Worm (Caenorhabditis elegans) whole organism, young adult: ENCODE measurements around the gene clec-261.

Experiments
- F22D6.2 ChIP-seq: sonication (generic microtip); optimal IDR thresholded peaks from 2 replicates; lab custom pipeline; 2016; ENCODE audit warnings: mild to moderate bottlenecking, missing genetic modification characterization, missing compliant biosample characterization
- F57C9.4 ChIP-seq: sonication (generic microtip); optimal IDR thresholded peaks from 2 replicates; lab custom pipeline; 2017; ENCODE audit warnings: mild to moderate bottlenecking, missing genetic modification characterization, missing compliant biosample characterization
- Y79H2A.3 ChIP-seq: fragments of 200-800 bp; sonication (Bioruptor generic); conservative IDR thresholded peaks from 2 replicates; pipeline ENCODE4 v1.3.6; 2022; ENCODE audit warnings: missing genetic modification reagents, missing genetic modification characterization, missing compliant biosample characterization
- ccch-3 ChIP-seq: fragments of 200-800 bp; sonication (Bioruptor generic); optimal IDR thresholded peaks from 2 replicates; lab custom pipeline; 2018; ENCODE audit warnings: mild to moderate bottlenecking, missing genetic modification characterization, missing compliant biosample characterization
- ceh-40 ChIP-seq: fragments of 200-800 bp; sonication (Bioruptor generic); IDR thresholded peaks from 2 replicates; pipeline ENCODE4 v1.3.6; 2022; ENCODE audit warnings: missing genetic modification characterization, missing compliant biosample characterization
- him-1 ChIP-seq: sonication (generic microtip); optimal IDR thresholded peaks from 2 replicates; lab custom pipeline; 2016; ENCODE audit warnings: missing genotype, missing genetic modification reagents, missing genetic modification characterization, missing compliant biosample characterization
- lag-1 ChIP-seq: fragments of 200-800 bp; sonication (Bioruptor generic); IDR thresholded peaks from 2 replicates; pipeline ENCODE4 v1.3.6; 2022; ENCODE audit warnings: missing genetic modification reagents, missing genetic modification characterization, missing compliant biosample characterization
- nfya-1 ChIP-seq: sonication (generic microtip); optimal IDR thresholded peaks from 2 replicates; lab custom pipeline; 2017; ENCODE audit warnings: antibody characterized with exemption, missing compliant biosample characterization, missing genetic modification characterization, borderline replicate concordance; ENCODE audit not compliant: insufficient read depth
- nfya-2 ChIP-seq: fragments of 200-800 bp; sonication (Bioruptor generic); IDR thresholded peaks from 2 replicates; pipeline ENCODE4 v1.3.6; 2022; ENCODE audit warnings: missing genetic modification reagents, missing genetic modification characterization, missing compliant biosample characterization
- nhr-27 ChIP-seq: fragments of 200-800 bp; sonication (Bioruptor generic); optimal IDR thresholded peaks from 2 replicates; lab custom pipeline; 2018; ENCODE audit warnings: mild to moderate bottlenecking, missing genetic modification characterization, moderate library complexity, missing compliant biosample characterization
- pha-4 ChIP-seq: fragments of 150-350 bp; sonication (generic microtip); optimal IDR thresholded peaks from 2 replicates; lab custom pipeline; 2014; ENCODE audit warnings: missing biosample characterization, missing genetic modification reagents, missing genetic modification characterization
- rcor-1 ChIP-seq: fragments of 200-800 bp; sonication (Bioruptor generic); IDR thresholded peaks from 2 replicates; pipeline ENCODE4 v1.3.6; 2022; ENCODE audit warnings: missing genetic modification reagents, missing genetic modification characterization, missing compliant biosample characterization
- zfh-2 ChIP-seq: fragments of 200-800 bp; sonication (Bioruptor generic); conservative IDR thresholded peaks from 2 replicates; pipeline ENCODE4 v1.3.6; 2022; ENCODE audit warnings: missing genetic modification reagents, missing genetic modification characterization, missing compliant biosample characterization

DNA sequence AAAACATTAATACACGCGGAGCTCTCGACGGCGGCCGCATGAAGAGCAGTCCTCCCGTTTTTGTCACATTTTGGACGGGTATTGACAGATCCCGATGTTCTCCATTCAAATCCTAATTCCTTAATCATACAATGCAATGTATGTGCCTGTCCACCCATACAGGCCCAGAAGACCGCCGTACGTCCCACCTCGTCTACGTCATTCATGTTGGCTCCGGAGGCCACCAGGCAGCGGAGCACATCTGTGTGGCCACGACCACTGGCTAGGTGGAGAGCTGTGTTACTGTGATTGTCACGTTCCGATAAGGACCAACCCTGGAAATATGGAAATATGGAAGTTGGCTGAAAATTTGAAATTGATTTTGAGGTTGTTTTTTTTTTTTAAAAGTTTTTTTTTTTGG is 11.5 kb downstream of the clec-261 start:
- TF ChIP-seq ccch-3 (GFP tag; lab: Kevin White, UChicago) (no peak), pha-4 (no peak), rcor-1 (GFP tag; lab: Robert Waterston, UW) (no peak), nhr-27 (tag; lab: Kevin White, UChicago) (no peak), ceh-40 (GFP tag; lab: Robert Waterston, UW) (no peak), F22D6.2 (tag; lab: Kevin White, UChicago) (no peak), zfh-2 (GFP tag; lab: Robert Waterston, UW) (no peak), nfya-2 (GFP tag; lab: Robert Waterston, UW) (no peak), him-1 (no peak), F57C9.4 (tag; lab: Kevin White, UChicago) (no peak), lag-1 (no peak), Y79H2A.3 (no peak), nfya-1 (tag; lab: Kevin White, UChicago) (no peak)
